Worm (Caenorhabditis elegans): Measurements from ENCODE around the gene srx-66.

The srx-66 gene

ce11 chrV:3919289-3919688 lies at the start of gene srx-66:
Gene srx-66, plus strand, starts transcription at chrV:3919589.
- TF ChIP-seq nhr-12 (tag; optimal IDR thresholded peaks at IDR 0.05): no peak
- TF ChIP-seq nhr-25 (tag; optimal IDR thresholded peaks at IDR 0.05): no peak
- no peak for TF ChIP-seq fkh-2 (tag; optimal IDR thresholded peaks at IDR 0.05)

ce11 chrV:3870359-3870758 lies 49.0 kb upstream of the srx-66 start:
- TF ChIP-seq ZK546.5 (tag; optimal IDR thresholded peaks at IDR 0.05) (no peak), nhr-11 (tag; optimal IDR thresholded peaks at IDR 0.05) (peak; percentile 81), daf-12 (tag; optimal IDR thresholded peaks at IDR 0.05) (no peak), ztf-11 (tag; optimal IDR thresholded peaks at IDR 0.05) (no peak)

ce11 chrV:3874102-3874744 lies 45.2 kb upstream of the srx-66 start, which contains the start of gene nhr-158:
Gene nhr-158, minus strand, starts transcription at chrV:3874152.
- TF ChIP-seq hmg-11 (tag; optimal IDR thresholded peaks at IDR 0.05) (no peak), skn-1 (tag; optimal IDR thresholded peaks at IDR 0.05) (peak; percentile 6)

- TF ChIP-seq lin-15B (tag; optimal IDR thresholded peaks at IDR 0.05) (no peak), unc-39 (tag; optimal IDR thresholded peaks at IDR 0.05) (no peak), nhr-11 (tag; optimal IDR thresholded peaks at IDR 0.05) (no peak), ztf-11 (tag; optimal IDR thresholded peaks at IDR 0.05) (no peak), nhr-67 (tag; optimal IDR thresholded peaks at IDR 0.05) (no peak), elt-1 (tag; optimal IDR thresholded peaks at IDR 0.05) (no peak), nhr-77 (tag; optimal IDR thresholded peaks at IDR 0.05) (no peak), nhr-12 (tag; optimal IDR thresholded peaks at IDR 0.05) (no peak), elt-3 (tag; optimal IDR thresholded peaks at IDR 0.05) (no peak), jun-1 (tag; optimal IDR thresholded peaks at IDR 0.05) (no peak), nhr-76 (tag; optimal IDR thresholded peaks at IDR 0.05) (no peak), fkh-2 (tag; optimal IDR thresholded peaks at IDR 0.05) (no peak), tbx-2 (tag; optimal IDR thresholded peaks at IDR 0.05) (no peak), hmg-11 (tag; optimal IDR thresholded peaks at IDR 0.05) (no peak), nhr-28 (tag; optimal IDR thresholded peaks at IDR 0.05) (no peak), nhr-23 (tag; optimal IDR thresholded peaks at IDR 0.05) (no peak)
These were observed 42.1 kb upstream of the srx-66 start for ce11 chrV:3877242-3877641.

ce11 chrV:3878223-3878622 lies 41.2 kb upstream of the srx-66 start, which contains the start of gene nhr-159:
Gene nhr-159, minus strand, starts transcription at chrV:3878323.
- no peak for TF ChIP-seq lin-15B (tag; optimal IDR thresholded peaks at IDR 0.05)
- TF ChIP-seq zag-1 (tag; optimal IDR thresholded peaks at IDR 0.05): no peak
- TF ChIP-seq fos-1 (tag; optimal IDR thresholded peaks at IDR 0.05): no peak
- TF ChIP-seq ceh-16 (tag; optimal IDR thresholded peaks at IDR 0.05): no peak
- no peak for TF ChIP-seq ztf-4 (tag; optimal IDR thresholded peaks at IDR 0.05)
- TF ChIP-seq mml-1 (tag; optimal IDR thresholded peaks at IDR 0.05): no peak
- TF ChIP-seq ceh-28 (tag; optimal IDR thresholded peaks at IDR 0.05): no peak
- TF ChIP-seq elt-3 (tag; optimal IDR thresholded peaks at IDR 0.05): no peak
- no peak for TF ChIP-seq eor-1 (tag; optimal IDR thresholded peaks at IDR 0.05)
- no peak for TF ChIP-seq elt-1 (tag; optimal IDR thresholded peaks at IDR 0.05)
- no peak for TF ChIP-seq ama-1 (optimal IDR thresholded peaks at IDR 0.05)
- TF ChIP-seq nhr-11 (tag; optimal IDR thresholded peaks at IDR 0.05): no peak
- TF ChIP-seq fkh-10 (GFP tag; optimal IDR thresholded peaks at IDR 0.05): no peak
- no peak for TF ChIP-seq fkh-2 (tag; optimal IDR thresholded peaks at IDR 0.05)
- no peak for TF ChIP-seq lsy-12 (tag; optimal IDR thresholded peaks at IDR 0.05)
- TF ChIP-seq nhr-237 (tag; optimal IDR thresholded peaks at IDR 0.05): no peak

ce11 chrV:3884550-3884949 lies 34.8 kb upstream of the srx-66 start:
- no peak for TF ChIP-seq mdl-1 (tag; optimal IDR thresholded peaks at IDR 0.05)
- TF ChIP-seq zag-1 (tag; optimal IDR thresholded peaks at IDR 0.05): no peak
- TF ChIP-seq sea-2 (GFP tag; optimal IDR thresholded peaks at IDR 0.05): no peak
- TF ChIP-seq aly-2 (tag; optimal IDR thresholded peaks at IDR 0.05): no peak
- no peak for TF ChIP-seq tbx-2 (tag; optimal IDR thresholded peaks at IDR 0.05)
- no peak for TF ChIP-seq nhr-43 (tag; optimal IDR thresholded peaks at IDR 0.05; ENCODE audit: poor library complexity, severe bottlenecking)
- TF ChIP-seq nhr-12 (tag; optimal IDR thresholded peaks at IDR 0.05): no peak
- no peak for TF ChIP-seq snpc-4 (tag; optimal IDR thresholded peaks at IDR 0.05)
- no peak for TF ChIP-seq lin-39 (tag; optimal IDR thresholded peaks at IDR 0.05)
- TF ChIP-seq nhr-28 (tag; optimal IDR thresholded peaks at IDR 0.05): no peak
- TF ChIP-seq nhr-23 (tag; optimal IDR thresholded peaks at IDR 0.05): no peak
- no peak for TF ChIP-seq elt-1 (tag; optimal IDR thresholded peaks at IDR 0.05)
- no peak for TF ChIP-seq lin-15B (tag; optimal IDR thresholded peaks at IDR 0.05)
- TF ChIP-seq eor-1 (tag; optimal IDR thresholded peaks at IDR 0.05): no peak
- TF ChIP-seq unc-39 (tag; optimal IDR thresholded peaks at IDR 0.05): no peak
- TF ChIP-seq nfya-1 (tag; optimal IDR thresholded peaks at IDR 0.05; ENCODE audit: insufficient read depth): no peak
- no peak for TF ChIP-seq lsy-12 (tag; optimal IDR thresholded peaks at IDR 0.05)
- no peak for TF ChIP-seq nhr-237 (tag; optimal IDR thresholded peaks at IDR 0.05)
- no peak for TF ChIP-seq ceh-16 (tag; optimal IDR thresholded peaks at IDR 0.05)

Data from whole organism, L3 larva.